Worm (Caenorhabditis elegans): Measurements from ENCODE around the gene B0457.4.

The B0457.4 gene

ce11 chrII:8930763-8931162, 18.9 kb upstream of the B0457.4 start, which contains the start of gene enol-1 (continued):
- TF ChIP-seq ceh-79 (tag; optimal IDR thresholded peaks at IDR 0.05) = no peak
- TF ChIP-seq F33H1.4 (GFP tag; IDR thresholded peaks at IDR 0.05) = peak; percentile 50
- TF ChIP-seq lin-35 (GFP tag; optimal IDR thresholded peaks at IDR 0.05) = no peak
- no peak for TF ChIP-seq Y53F4B.3 (GFP tag; IDR thresholded peaks at IDR 0.05)
- TF ChIP-seq athp-1 (tag; optimal IDR thresholded peaks at IDR 0.05) = peak; percentile 5
- TF ChIP-seq F37B4.10 (GFP tag; IDR thresholded peaks at IDR 0.05) = no peak
- TF ChIP-seq unc-130 (GFP tag; optimal IDR thresholded peaks at IDR 0.05) = peak; percentile 45
- TF ChIP-seq dpl-1 (GFP tag; optimal IDR thresholded peaks at IDR 0.05) = peak; percentile 33
- TF ChIP-seq let-607 (tag; optimal IDR thresholded peaks at IDR 0.05) = no peak
- TF ChIP-seq Y95B8A.8 (GFP tag; IDR thresholded peaks at IDR 0.05) = peak; percentile 80; the same call in 1 of the 2 replicates
- TF ChIP-seq aptf-2 (GFP tag; conservative IDR thresholded peaks at IDR 0.05) = no peak
- no peak for TF ChIP-seq gei-17 (GFP tag; optimal IDR thresholded peaks at IDR 0.05)
- TF ChIP-seq hsf-1 (GFP tag; IDR thresholded peaks at IDR 0.05) = peak; percentile 63
- TF ChIP-seq lin-54 (GFP tag; optimal IDR thresholded peaks at IDR 0.05) = peak; percentile 15
- TF ChIP-seq repo-1 (tag; optimal IDR thresholded peaks at IDR 0.05) = no peak
- no peak for TF ChIP-seq ztf-22 (GFP tag; optimal IDR thresholded peaks at IDR 0.05)
- TF ChIP-seq rpc-1 (optimal IDR thresholded peaks at IDR 0.05) = no peak
- TF ChIP-seq rpc-1 (tag; optimal IDR thresholded peaks at IDR 0.05) = no peak
- TF ChIP-seq pbrm-1 (GFP tag; IDR thresholded peaks at IDR 0.05) = 0 out of 2 replicates have a peak, but pooled peaks have one; percentile 19

- TF ChIP-seq F57C9.4 (tag; optimal IDR thresholded peaks at IDR 0.05) = no peak
- TF ChIP-seq zim-3 (tag; optimal IDR thresholded peaks at IDR 0.05) = no peak
- no peak for TF ChIP-seq nhr-120 (GFP tag; IDR thresholded peaks at IDR 0.05)
- TF ChIP-seq sdz-38 (tag; optimal IDR thresholded peaks at IDR 0.05) = no peak
- TF ChIP-seq Y53G8AR.9 (GFP tag; conservative IDR thresholded peaks at IDR 0.05) = peak; percentile 76; the same call in 1 of the 2 replicates
- no peak for TF ChIP-seq tbx-9 (tag; optimal IDR thresholded peaks at IDR 0.05; ENCODE audit: borderline replicate concordance)
- TF ChIP-seq B0019.2 (GFP tag; conservative IDR thresholded peaks at IDR 0.05) = no peak
- TF ChIP-seq nfyb-1 (GFP tag; IDR thresholded peaks at IDR 0.05) = 0 out of 2 replicates have a peak, but pooled peaks have one; percentile 42
- no peak for TF ChIP-seq F10E7.11 (tag; optimal IDR thresholded peaks at IDR 0.05)
- no peak for TF ChIP-seq lsl-1 (GFP tag; optimal IDR thresholded peaks at IDR 0.05)
- TF ChIP-seq ztf-18 (tag; optimal IDR thresholded peaks at IDR 0.05) = no peak
- TF ChIP-seq unc-62 (GFP tag; optimal IDR thresholded peaks at IDR 0.05) = no peak
- TF ChIP-seq ets-4 (GFP tag; optimal IDR thresholded peaks at IDR 0.05) = no peak
- TF ChIP-seq dpff-1 (tag; optimal IDR thresholded peaks at IDR 0.05) = peak; percentile 20
- no peak for TF ChIP-seq ceh-58 (GFP tag; IDR thresholded peaks at IDR 0.05)
- TF ChIP-seq ceh-100 (GFP tag; IDR thresholded peaks at IDR 0.05) = no peak
- no peak for TF ChIP-seq bed-2 (GFP tag; IDR thresholded peaks at IDR 0.05)
- TF ChIP-seq lin-54 (GFP tag; optimal IDR thresholded peaks at IDR 0.05) = no peak
- peak; percentile 3 for TF ChIP-seq ztf-26 (tag; optimal IDR thresholded peaks at IDR 0.05)
- TF ChIP-seq aptf-2 (GFP tag; conservative IDR thresholded peaks at IDR 0.05) = no peak
- TF ChIP-seq let-526 (GFP tag; IDR thresholded peaks at IDR 0.05) = no peak
- TF ChIP-seq K12H6.12 (tag; optimal IDR thresholded peaks at IDR 0.05) = no peak
- TF ChIP-seq ZK185.1 (tag; optimal IDR thresholded peaks at IDR 0.05; ENCODE audit: poor library complexity, severe bottlenecking) = no peak
- TF ChIP-seq hmg-20 (GFP tag; IDR thresholded peaks at IDR 0.05) = no peak
- TF ChIP-seq snpc-1.3 (tag; optimal IDR thresholded peaks at IDR 0.05; ENCODE audit: insufficient read depth) = peak; percentile 50
- no peak for TF ChIP-seq ceh-40 (GFP tag; IDR thresholded peaks at IDR 0.05)
- TF ChIP-seq F49E8.2 (tag; optimal IDR thresholded peaks at IDR 0.05; ENCODE audit: insufficient read depth) = no peak
- TF ChIP-seq ceh-79 (tag; optimal IDR thresholded peaks at IDR 0.05) = no peak
- peak; percentile 65 for TF ChIP-seq madf-6 (GFP tag; IDR thresholded peaks at IDR 0.05)
- no peak for TF ChIP-seq hmg-1.2 (GFP tag; IDR thresholded peaks at IDR 0.05)
- no peak for TF ChIP-seq xnd-1 (tag; optimal IDR thresholded peaks at IDR 0.05)
- no peak for TF ChIP-seq bed-1 (GFP tag; IDR thresholded peaks at IDR 0.05)
- no peak for TF ChIP-seq lin-40 (tag; optimal IDR thresholded peaks at IDR 0.05)
Measured at ce11 chrII:8929771-8930170, 17.9 kb upstream of the B0457.4 start, which contains the start of gene mrpl-50. mrpl-50 (plus strand) TSS chrII:8929841.
